Worm (Caenorhabditis elegans) whole organism, late embryonic: Measurements from ENCODE around the gene col-183.
A peak's percentile ranks its signal among the peaks of the same experiment; 100 is the strongest.

ENCODE experiments used
- ceh-2 ChIP-seq: sonication (generic microtip); optimal IDR thresholded peaks from 2 replicates; lab custom pipeline; 2016; ENCODE audit warnings: missing genotype, missing genetic modification characterization, missing compliant biosample characterization
- ceh-9 ChIP-seq: sonication (generic microtip); optimal IDR thresholded peaks from 2 replicates; lab custom pipeline; 2016; ENCODE audit warnings: mild to moderate bottlenecking, missing genetic modification characterization, inconsistent platforms, missing compliant biosample characterization
- fkh-6 ChIP-seq: sonication (generic microtip); optimal IDR thresholded peaks from 2 replicates; lab custom pipeline; 2016; ENCODE audit warnings: missing genetic modification characterization, missing compliant biosample characterization
- hlh-13 ChIP-seq: fragments of 200-800 bp; sonication (Bioruptor generic); optimal IDR thresholded peaks from 2 replicates; lab custom pipeline; 2018; ENCODE audit warnings: mild to moderate bottlenecking, missing genetic modification characterization, missing compliant biosample characterization
- hlh-30 ChIP-seq: sonication (generic microtip); optimal IDR thresholded peaks from 2 replicates; lab custom pipeline; 2017; ENCODE audit warnings: antibody characterized with exemption, missing genetic modification characterization, missing compliant biosample characterization; ENCODE audit not compliant: insufficient read depth
- lin-11 ChIP-seq: fragments of 200-800 bp; sonication (Bioruptor generic); optimal IDR thresholded peaks from 2 replicates; lab custom pipeline; 2018; ENCODE audit warnings: mild to moderate bottlenecking, missing genetic modification characterization, missing compliant biosample characterization
- mec-3 ChIP-seq: sonication (generic microtip); optimal IDR thresholded peaks from 2 replicates; lab custom pipeline; 2016; ENCODE audit warnings: borderline replicate concordance, missing genetic modification characterization, missing compliant biosample characterization
- nfya-1 ChIP-seq: sonication (generic microtip); optimal IDR thresholded peaks from 2 replicates; lab custom pipeline; 2017; ENCODE audit warnings: missing genetic modification characterization, mild to moderate bottlenecking, missing compliant biosample characterization, antibody characterized with exemption, moderate library complexity
- nhr-232 ChIP-seq: sonication (generic microtip); optimal IDR thresholded peaks from 2 replicates; lab custom pipeline; 2016; ENCODE audit warnings: missing genetic modification characterization, missing compliant biosample characterization
- pag-3 ChIP-seq: sonication (generic microtip); optimal IDR thresholded peaks from 2 replicates; lab custom pipeline; 2016; ENCODE audit warnings: missing compliant biosample characterization, missing genetic modification characterization, borderline replicate concordance
- pqm-1 ChIP-seq: sonication (generic microtip); optimal IDR thresholded peaks from 2 replicates; lab custom pipeline; 2016; ENCODE audit warnings: missing genetic modification characterization, missing compliant biosample characterization
- pros-1 ChIP-seq: fragments of 150-350 bp; optimal IDR thresholded peaks from 2 replicates; lab custom pipeline; 2014; ENCODE audit warnings: missing biosample characterization, missing genetic modification reagents, missing genetic modification characterization

- TF ChIP-seq hlh-30 (tag; lab: Kevin White, UChicago) (no peak), lin-11 (tag; lab: Kevin White, UChicago) (no peak), ceh-9 (tag; lab: Kevin White, UChicago) (no peak), nfya-1 (tag; lab: Kevin White, UChicago) (peak; percentile 27), nhr-232 (tag; lab: Kevin White, UChicago) (no peak), ceh-2 (tag; lab: Kevin White, UChicago) (no peak), pag-3 (tag; lab: Kevin White, UChicago) (no peak), mec-3 (tag; lab: Kevin White, UChicago) (no peak), pqm-1 (tag; lab: Kevin White, UChicago) (no peak), pros-1 (tag; lab: Kevin White, UChicago) (no peak), hlh-13 (GFP tag; lab: Kevin White, UChicago) (no peak), fkh-6 (no peak)
Measured at ce11 chrX:13502282-13502681, 34.7 kb upstream of the col-183 start.
